Fruit fly (Drosophila melanogaster) whole organism, embryonic: Measurements from ENCODE around the gene Muc91C.

Source experiments
- Abd-B ChIP-seq: fragments of 200-800 bp; sonication (Bioruptor generic); optimal IDR thresholded peaks from 2 replicates; lab custom pipeline; 2018; ENCODE audit warnings: missing biosample characterization, mild to moderate bottlenecking, missing genetic modification characterization, moderate library complexity
- Adf1 ChIP-seq: fragments of 200-800 bp; sonication (Bioruptor generic); IDR thresholded peaks from 2 replicates; pipeline ENCODE4 v1.3.6; 2022; ENCODE audit warnings: missing biosample characterization, missing genetic modification characterization
- Bgb ChIP-seq: fragments of 200-800 bp; sonication (Bioruptor generic); IDR thresholded peaks from 2 replicates; pipeline ENCODE4 v1.3.6; 2022; ENCODE audit warnings: missing biosample characterization, missing genetic modification characterization; ENCODE audit not compliant: partially characterized antibody
- CG10147 ChIP-seq: fragments of 200-800 bp; sonication (Bioruptor generic); optimal IDR thresholded peaks from 2 replicates; lab custom pipeline; 2019; ENCODE audit warnings: missing biosample characterization, mild to moderate bottlenecking, missing genetic modification characterization, moderate library complexity
- CG10209 ChIP-seq: fragments of 200-800 bp; sonication (Bioruptor generic); optimal IDR thresholded peaks from 3 replicates; lab custom pipeline; 2017; ENCODE audit warnings: missing biosample characterization, mild to moderate bottlenecking, missing genetic modification characterization, missing genetic modification reagents
- CG10321 ChIP-seq: fragments of 200-800 bp; sonication (Bioruptor generic); IDR thresholded peaks from 2 replicates; pipeline ENCODE4 v1.3.6; 2022; ENCODE audit warnings: missing biosample characterization, missing genetic modification characterization
- CG11093 ChIP-seq: fragments of 200-800 bp; sonication (Bioruptor generic); IDR thresholded peaks from 3 replicates; pipeline ENCODE4 v1.3.6; 2022; ENCODE audit warnings: missing biosample characterization, missing genetic modification characterization
- CG11456 ChIP-seq: fragments of 200-800 bp; sonication (Bioruptor generic); IDR thresholded peaks from 3 replicates; pipeline ENCODE4 v1.3.6; 2022; ENCODE audit warnings: missing biosample characterization, missing genetic modification characterization
- CG11695 ChIP-seq: fragments of 200-800 bp; sonication (Bioruptor generic); IDR thresholded peaks from 3 replicates; pipeline ENCODE4 v1.3.6; 2022; ENCODE audit warnings: missing biosample characterization, missing genetic modification characterization
- CG12659 ChIP-seq: fragments of 200-800 bp; sonication (Bioruptor generic); optimal IDR thresholded peaks from 3 replicates; lab custom pipeline; 2017; ENCODE audit warnings: mild to moderate bottlenecking, missing biosample characterization, missing genetic modification reagents, missing genetic modification characterization
- CG12942 ChIP-seq: fragments of 200-800 bp; sonication (Bioruptor generic); optimal IDR thresholded peaks from 3 replicates; lab custom pipeline; 2016; ENCODE audit warnings: missing biosample characterization, missing genetic modification characterization
- CG13287 ChIP-seq: fragments of 200-800 bp; sonication (Bioruptor generic); IDR thresholded peaks from 2 replicates; pipeline ENCODE4 v1.3.6; 2022; ENCODE audit warnings: missing biosample characterization, missing genetic modification characterization; ENCODE audit not compliant: partially characterized antibody
- CG15011 ChIP-seq: fragments of 200-800 bp; sonication (Bioruptor generic); optimal IDR thresholded peaks from 3 replicates; lab custom pipeline; 2018; ENCODE audit warnings: missing biosample characterization, mild to moderate bottlenecking, missing genetic modification characterization
- CG17359 ChIP-seq: fragments of 200-800 bp; sonication (Bioruptor generic); optimal IDR thresholded peaks from 3 replicates; lab custom pipeline; 2018; ENCODE audit warnings: missing biosample characterization, mild to moderate bottlenecking, missing genetic modification characterization, moderate library complexity
- CG18599 ChIP-seq: fragments of 200-800 bp; sonication (Bioruptor generic); optimal IDR thresholded peaks from 3 replicates; lab custom pipeline; 2017; ENCODE audit warnings: missing biosample characterization, missing genetic modification characterization, mild to moderate bottlenecking, moderate library complexity, missing genetic modification reagents
- CG2120 ChIP-seq: fragments of 200-800 bp; sonication (Bioruptor generic); optimal IDR thresholded peaks from 3 replicates; lab custom pipeline; 2016; ENCODE audit warnings: missing biosample characterization, missing genetic modification characterization
- CG32532 ChIP-seq: fragments of 200-800 bp; sonication (Bioruptor generic); IDR thresholded peaks from 2 replicates; pipeline ENCODE4 v1.3.6; 2022; ENCODE audit warnings: missing biosample characterization, missing genetic modification characterization
- CG4328 ChIP-seq: fragments of 200-800 bp; sonication (Bioruptor generic); optimal IDR thresholded peaks from 3 replicates; lab custom pipeline; 2017; ENCODE audit warnings: missing biosample characterization, missing genetic modification reagents, missing genetic modification characterization
- CG6272 ChIP-seq: fragments of 200-800 bp; sonication (Bioruptor generic); IDR thresholded peaks from 2 replicates; pipeline ENCODE4 v1.3.6; 2022; ENCODE audit warnings: missing biosample characterization, missing genetic modification characterization
- CG8290 ChIP-seq, 3 experiments: fragments of 200-800 bp; sonication (Bioruptor generic); optimal IDR thresholded peaks; 2 replicates each; lab custom pipeline; 2016 to 2019; ENCODE audit warnings: missing biosample characterization in 3 of 3, missing genetic modification characterization in 3 of 3, mild to moderate bottlenecking in 2 of 3, moderate library complexity in 1 of 3
- CG9817 ChIP-seq: fragments of 200-800 bp; sonication (Bioruptor generic); optimal IDR thresholded peaks from 2 replicates; lab custom pipeline; 2018; ENCODE audit warnings: missing biosample characterization, mild to moderate bottlenecking, missing genetic modification characterization, moderate library complexity
- Dp ChIP-seq: fragments of 200-800 bp; sonication (Bioruptor generic); optimal IDR thresholded peaks from 2 replicates; lab custom pipeline; 2018; ENCODE audit warnings: missing biosample characterization, mild to moderate bottlenecking, missing genetic modification characterization, moderate library complexity
- Dref ChIP-seq: fragments of 200-800 bp; sonication (Bioruptor generic); IDR thresholded peaks from 2 replicates; pipeline ENCODE4 v1.3.6; 2022; ENCODE audit warnings: missing biosample characterization, missing genetic modification characterization
- ERR ChIP-seq: fragments of 200-800 bp; sonication (Bioruptor generic); optimal IDR thresholded peaks from 2 replicates; lab custom pipeline; 2016; ENCODE audit warnings: missing biosample characterization, missing genetic modification characterization
- Elba2 ChIP-seq: fragments of 200-800 bp; sonication (Bioruptor generic); optimal IDR thresholded peaks from 3 replicates; lab custom pipeline; 2016; ENCODE audit warnings: missing biosample characterization, missing genetic modification characterization
- Hr39 ChIP-seq: fragments of >200 bp; optimal IDR thresholded peaks from 2 replicates; lab custom pipeline; 2017
- Jarid2 ChIP-seq: fragments of 200-800 bp; sonication (Bioruptor generic); optimal IDR thresholded peaks from 3 replicates; lab custom pipeline; 2017; ENCODE audit warnings: mild to moderate bottlenecking, missing biosample characterization, missing genetic modification reagents, missing genetic modification characterization
- Optix ChIP-seq: fragments of 200-800 bp; sonication (Bioruptor generic); IDR thresholded peaks from 3 replicates; pipeline ENCODE4 v1.3.6; 2022; ENCODE audit warnings: missing biosample characterization, missing genetic modification characterization
- Rx ChIP-seq: fragments of 200-800 bp; sonication (Bioruptor generic); IDR thresholded peaks from 2 replicates; pipeline ENCODE4 v1.3.6; 2022; ENCODE audit warnings: missing biosample characterization, missing genetic modification characterization
- Side ChIP-seq: fragments of 200-800 bp; sonication (Bioruptor generic); optimal IDR thresholded peaks from 2 replicates; lab custom pipeline; 2016; ENCODE audit warnings: missing biosample characterization, missing genetic modification characterization
- Xbp1 ChIP-seq: fragments of 200-800 bp; sonication (Bioruptor generic); optimal IDR thresholded peaks from 3 replicates; lab custom pipeline; 2016; ENCODE audit warnings: missing biosample characterization, mild to moderate bottlenecking, missing genetic modification characterization
- ap ChIP-seq: fragments of 200-800 bp; sonication (Bioruptor generic); IDR thresholded peaks from 2 replicates; pipeline ENCODE4 v1.3.6; 2022; ENCODE audit warnings: missing biosample characterization, missing genetic modification characterization
- ato ChIP-seq: fragments of 200-800 bp; sonication (Bioruptor generic); IDR thresholded peaks from 2 replicates; pipeline ENCODE4 v1.3.6; 2022; ENCODE audit warnings: missing biosample characterization, missing genetic modification characterization; ENCODE audit not compliant: partially characterized antibody
- cg ChIP-seq: fragments of 200-800 bp; sonication (Bioruptor generic); optimal IDR thresholded peaks from 3 replicates; lab custom pipeline; 2019; ENCODE audit warnings: missing biosample characterization, mild to moderate bottlenecking, missing genetic modification characterization, moderate library complexity
- cwo ChIP-seq: fragments of 200-800 bp; sonication (Bioruptor generic); optimal IDR thresholded peaks from 3 replicates; lab custom pipeline; 2017; ENCODE audit warnings: missing biosample characterization, missing genetic modification characterization, mild to moderate bottlenecking, moderate library complexity, missing genetic modification reagents
- danr ChIP-seq: fragments of 200-800 bp; sonication (Bioruptor generic); IDR thresholded peaks from 2 replicates; pipeline ENCODE4 v1.3.6; 2022; ENCODE audit warnings: missing biosample characterization, missing genetic modification characterization
- fd96Cb ChIP-seq: fragments of 200-800 bp; sonication (Bioruptor generic); optimal IDR thresholded peaks from 2 replicates; lab custom pipeline; 2018; ENCODE audit warnings: missing biosample characterization, mild to moderate bottlenecking, missing genetic modification characterization, moderate library complexity
- gcm ChIP-seq: fragments of 200-800 bp; sonication (Bioruptor generic); optimal IDR thresholded peaks from 2 replicates; lab custom pipeline; 2019; ENCODE audit warnings: missing biosample characterization, mild to moderate bottlenecking, missing genetic modification characterization, moderate library complexity
- lbe ChIP-seq: fragments of 200-800 bp; sonication (Bioruptor generic); optimal IDR thresholded peaks from 2 replicates; lab custom pipeline; 2016; ENCODE audit warnings: missing biosample characterization, mild to moderate bottlenecking, missing genetic modification characterization
- lmd ChIP-seq: fragments of 200-800 bp; sonication (Bioruptor generic); IDR thresholded peaks from 2 replicates; pipeline ENCODE4 v1.3.6; 2022; ENCODE audit warnings: missing biosample characterization, missing genetic modification characterization
- nom ChIP-seq: fragments of 200-800 bp; sonication (Bioruptor generic); optimal IDR thresholded peaks from 2 replicates; lab custom pipeline; 2017; ENCODE audit warnings: missing biosample characterization, missing genetic modification characterization, mild to moderate bottlenecking, moderate library complexity, missing genetic modification reagents
- onecut ChIP-seq: fragments of 200-800 bp; sonication (Bioruptor generic); IDR thresholded peaks from 2 replicates; pipeline ENCODE4 v1.3.6; 2022; ENCODE audit warnings: missing biosample characterization, missing genetic modification characterization
- run ChIP-seq: fragments of 200-800 bp; sonication (Bioruptor generic); optimal IDR thresholded peaks from 3 replicates; lab custom pipeline; 2018; ENCODE audit warnings: missing biosample characterization, mild to moderate bottlenecking, missing genetic modification characterization
- sima ChIP-seq: fragments of 200-800 bp; sonication (Bioruptor generic); optimal IDR thresholded peaks from 2 replicates; lab custom pipeline; 2016; ENCODE audit warnings: missing biosample characterization, missing genetic modification characterization
- sr ChIP-seq: fragments of 200-800 bp; sonication (Bioruptor generic); IDR thresholded peaks from 3 replicates; pipeline ENCODE4 v1.3.6; 2022; ENCODE audit warnings: missing biosample characterization, missing genetic modification characterization
- tll ChIP-seq, 2 experiments: fragments of 200-800 bp in 1 of 2; fragments of >200 bp in 1 of 2; sonication (Bioruptor generic) in 1 of 2; optimal IDR thresholded peaks; 2 replicates each; lab custom pipeline; 2017 to 2019; ENCODE audit warnings: missing biosample characterization in 2 of 2, missing genetic modification characterization in 2 of 2, mild to moderate bottlenecking in 1 of 2, moderate library complexity in 1 of 2
- unc-4 ChIP-seq: fragments of 200-800 bp; sonication (Bioruptor generic); IDR thresholded peaks from 2 replicates; pipeline ENCODE4 v1.3.6; 2022; ENCODE audit warnings: missing biosample characterization, missing genetic modification characterization; ENCODE audit not compliant: partially characterized antibody
- wek ChIP-seq: fragments of 200-800 bp; sonication (Bioruptor generic); optimal IDR thresholded peaks from 3 replicates; lab custom pipeline; 2018; ENCODE audit warnings: missing biosample characterization, mild to moderate bottlenecking, missing genetic modification characterization, moderate library complexity

The Muc91C gene

DNA sequence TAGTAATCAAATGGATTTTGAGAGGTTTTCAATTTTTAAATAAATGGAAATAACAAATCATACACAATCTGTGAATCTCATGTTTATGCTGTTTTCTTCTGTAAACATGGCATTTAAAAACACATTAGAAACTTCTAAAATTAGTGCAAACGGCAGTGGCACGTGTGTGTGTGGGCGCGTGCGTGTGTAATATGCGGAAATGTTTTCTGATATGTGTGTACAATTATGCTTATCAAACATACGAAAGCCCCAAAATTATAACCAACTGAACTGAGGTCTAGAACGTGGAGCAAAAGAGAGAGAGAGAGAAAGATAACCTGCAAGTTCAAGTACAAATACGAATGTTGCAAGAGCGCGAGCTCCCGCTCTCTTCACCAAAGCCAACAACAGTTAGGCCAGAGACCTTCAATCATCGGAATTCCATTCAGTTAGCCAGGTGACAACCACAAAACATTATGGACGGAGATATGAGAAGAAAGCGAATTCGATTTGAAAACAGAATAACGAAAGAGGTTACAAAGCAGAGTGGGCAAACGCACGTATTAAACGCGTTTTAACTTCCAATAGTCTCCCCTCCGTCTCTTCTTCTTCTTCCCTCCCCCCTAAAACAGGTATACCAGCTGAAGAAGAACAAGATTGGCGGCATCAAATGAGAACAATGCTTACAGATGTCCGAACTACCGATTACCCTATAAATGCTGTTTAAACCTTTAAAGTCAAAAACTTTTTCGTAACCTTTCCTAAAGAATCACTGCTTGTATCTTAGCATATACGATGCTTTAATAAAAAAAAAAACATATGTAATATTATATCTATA, 48.7 kb upstream of the Muc91C start:
- TF ChIP-seq CG12659 (peak; percentile 97), CG2120 (GFP tag; lab: Kevin White, UChicago) (peak; percentile 96), nom (GFP tag; lab: Kevin White, UChicago) (peak; percentile 72), Xbp1 (peak; percentile 96), CG12942 (GFP tag; lab: Kevin White, UChicago) (peak; percentile 94), sima (GFP tag; lab: Kevin White, UChicago) (no peak), CG32532 (GFP tag; lab: Robert Waterston, UW) (peak; percentile 98), lbe (peak; percentile 97), onecut (GFP tag; lab: Robert Waterston, UW) (peak; percentile 91), CG11093 (peak; percentile 93), Elba2 (GFP tag; lab: Kevin White, UChicago) (no peak), ERR (GFP tag; lab: Kevin White, UChicago) (peak; percentile 60), Bgb (no peak), gcm (peak; percentile 92), ap (GFP tag; lab: Robert Waterston, UW) (peak; percentile 94), CG9817 (tag; lab: Kevin White, UChicago) (peak; percentile 96), CG15011 (GFP tag; lab: Kevin White, UChicago) (peak; percentile 94), unc-4 (GFP tag; lab: Robert Waterston, UW) (no peak), CG11456 (peak; percentile 98), danr (GFP tag; lab: Robert Waterston, UW) (peak; percentile 93), tll (GFP tag; optimal IDR thresholded peaks at IDR 0.05; lab: Kevin White, UChicago) (no peak), run (tag; lab: Kevin White, UChicago) (peak; percentile 80), CG8290 (GFP tag; optimal IDR thresholded peaks at IDR 0.05; lab: Kevin White, UChicago) (peak; percentile 75), CG8290 (tag; optimal IDR thresholded peaks at IDR 0.05; lab: Kevin White, UChicago) (peak; percentile 78 to 92), Adf1 (GFP tag; lab: Robert Waterston, UW) (peak; percentile 81), Hr39 (lab: Kevin White, UChicago) (no peak), CG10147 (peak; percentile 96), Optix (peak; percentile 82; the same call in 2 of the 3 replicates), Abd-B (GFP tag; lab: Kevin White, UChicago) (peak; percentile 95), CG17359 (tag; lab: Kevin White, UChicago) (peak; percentile 98), CG13287 (no peak; the same call in 1 of the 2 replicates), lmd (GFP tag; lab: Robert Waterston, UW) (peak; percentile 97), ato (no peak), Dref (GFP tag; lab: Robert Waterston, UW) (peak; percentile 41), Dp (GFP tag; lab: Kevin White, UChicago) (peak; percentile 10), CG10209 (GFP tag; lab: Kevin White, UChicago) (peak; percentile 96), CG6272 (GFP tag; lab: Robert Waterston, UW) (peak; percentile 93), sr (GFP tag; lab: Robert Waterston, UW) (peak; percentile 82), cg (GFP tag; lab: Kevin White, UChicago) (peak; percentile 26), Side (GFP tag; lab: Kevin White, UChicago) (peak; percentile 81), CG4328 (GFP tag; lab: Kevin White, UChicago) (peak; percentile 71), wek (GFP tag; lab: Kevin White, UChicago) (peak; percentile 67), fd96Cb (tag; lab: Kevin White, UChicago) (peak; percentile 97), CG11695 (GFP tag; lab: Robert Waterston, UW) (peak; percentile 96), Rx (GFP tag; lab: Robert Waterston, UW) (peak; percentile 90), cwo (GFP tag; lab: Kevin White, UChicago) (peak; percentile 94), CG10321 (peak; percentile 81), CG18599 (GFP tag; lab: Kevin White, UChicago) (peak; percentile 98), Jarid2 (GFP tag; lab: Kevin White, UChicago) (peak; percentile 83)
